Worm (Caenorhabditis elegans): ENCODE measurements around the gene ccdc-149.

Gene ccdc-149

ce11 chrX:11556194-11556739, 45.0 kb upstream of the ccdc-149 start, which contains the start of gene C35C5.10 (continued):
- TF ChIP-seq daf-16 (GFP tag; optimal IDR thresholded peaks at IDR 0.05) (no peak), daf-16 (tag; optimal IDR thresholded peaks at IDR 0.05) (peak; percentile 62), ama-1 (optimal IDR thresholded peaks at IDR 0.05) (no peak), nhr-48 (tag; optimal IDR thresholded peaks at IDR 0.05) (no peak), egl-27 (tag; optimal IDR thresholded peaks at IDR 0.05) (no peak), ceh-82 (tag; optimal IDR thresholded peaks at IDR 0.05) (no peak)

- no peak for TF ChIP-seq T26A8.4 (GFP tag; IDR thresholded peaks at IDR 0.05)
- no peak for TF ChIP-seq ama-1 (optimal IDR thresholded peaks at IDR 0.05)
- TF ChIP-seq gei-8 (GFP tag; optimal IDR thresholded peaks at IDR 0.05), result no peak
- TF ChIP-seq lin-1 (GFP tag; IDR thresholded peaks at IDR 0.05), result no peak
- TF ChIP-seq tag-97 (GFP tag; IDR thresholded peaks at IDR 0.05), result 0 out of 2 replicates have a peak, but pooled peaks have one; percentile 50
- TF ChIP-seq nhr-77 (tag; optimal IDR thresholded peaks at IDR 0.05), result no peak
- TF ChIP-seq dmd-6 (GFP tag; IDR thresholded peaks at IDR 0.05), result no peak
- TF ChIP-seq ZK337.2 (GFP tag; IDR thresholded peaks at IDR 0.05), result no peak
- no peak for TF ChIP-seq ceh-44 (GFP tag; IDR thresholded peaks at IDR 0.05)
- TF ChIP-seq saeg-2 (GFP tag; IDR thresholded peaks at IDR 0.05), result no peak
- peak; percentile 31 for TF ChIP-seq nhr-11 (tag; optimal IDR thresholded peaks at IDR 0.05)
- TF ChIP-seq hlh-30 (tag; optimal IDR thresholded peaks at IDR 0.05; ENCODE audit: insufficient read depth), result peak; percentile 61
- TF ChIP-seq unc-62 (GFP tag; optimal IDR thresholded peaks at IDR 0.05 in 1 of 2), result peak in 1 of 2 experiments; percentile 92
- no peak for TF ChIP-seq unc-62 (tag; optimal IDR thresholded peaks at IDR 0.05)
- no peak for TF ChIP-seq ZK546.5 (tag; optimal IDR thresholded peaks at IDR 0.05)
Measured at ce11 chrX:11555527-11556137, 44.4 kb upstream of the ccdc-149 start.

ce11 chrX:11555046-11555445, 43.8 kb upstream of the ccdc-149 start:
- no peak for TF ChIP-seq hlh-11 (tag; optimal IDR thresholded peaks at IDR 0.05)
- peak; percentile 78 for TF ChIP-seq pqm-1 (tag; optimal IDR thresholded peaks at IDR 0.05)
- peak; percentile 78 for TF ChIP-seq aha-1 (tag)
- no peak for TF ChIP-seq daf-16 (GFP tag; optimal IDR thresholded peaks at IDR 0.05)
- peak; percentile 43 for TF ChIP-seq daf-16 (tag; optimal IDR thresholded peaks at IDR 0.05)

- TF ChIP-seq ceh-28 (tag; optimal IDR thresholded peaks at IDR 0.05) (no peak), mes-2 (tag; optimal IDR thresholded peaks at IDR 0.05; ENCODE audit: poor library complexity, severe bottlenecking) (peak; percentile 25), daf-8 (GFP tag; IDR thresholded peaks at IDR 0.05) (no peak), nhr-41 (GFP tag; IDR thresholded peaks at IDR 0.05) (no peak), dve-1 (tag; optimal IDR thresholded peaks at IDR 0.05; ENCODE audit: insufficient read depth) (peak; percentile 14), unc-62 (GFP tag; optimal IDR thresholded peaks at IDR 0.05 in 1 of 2) (peak in 1 of 2 experiments; percentile 14), unc-62 (tag; optimal IDR thresholded peaks at IDR 0.05) (no peak), dmd-6 (GFP tag; IDR thresholded peaks at IDR 0.05) (peak; percentile 62), fkh-10 (GFP tag; optimal IDR thresholded peaks at IDR 0.05) (peak; percentile 4), Y75B8A.6 (GFP tag; IDR thresholded peaks at IDR 0.05) (no peak), mxl-3 (GFP tag; optimal IDR thresholded peaks at IDR 0.05) (no peak), tra-1 (GFP tag; IDR thresholded peaks at IDR 0.05) (no peak)
Measured at ce11 chrX:11554522-11554921, 43.3 kb upstream of the ccdc-149 start.

- TF ChIP-seq unc-62 (GFP tag; optimal IDR thresholded peaks at IDR 0.05 in 1 of 2) (peak in 1 of 2 experiments; percentile 65), unc-62 (tag; optimal IDR thresholded peaks at IDR 0.05) (no peak), fkh-10 (GFP tag; optimal IDR thresholded peaks at IDR 0.05) (peak; percentile 15), tag-97 (GFP tag; IDR thresholded peaks at IDR 0.05) (no peak), aha-1 (tag) (peak; percentile 35), lsy-2 (tag; optimal IDR thresholded peaks at IDR 0.05) (peak in 1 of 2 experiments; percentile 6)
Measured at ce11 chrX:11552879-11553278, 41.6 kb upstream of the ccdc-149 start.

Data from whole organism, L4 larva.